Fruit fly (Drosophila melanogaster): ENCODE measurements around the gene CG17362.

dm6 chr3L:13973377-13974111, 12.9 kb upstream of the CG17362 start, which contains the start of the genes CG13738 and Hsc70-1:
- TF ChIP-seq CTCF (optimal IDR thresholded peaks at IDR 0.05): no peak
- no peak for TF ChIP-seq CG8478 (optimal IDR thresholded peaks at IDR 0.05)

All from S2 (cell line).